Worm (Caenorhabditis elegans): ENCODE results near the gene R08A2.9.

DNA sequence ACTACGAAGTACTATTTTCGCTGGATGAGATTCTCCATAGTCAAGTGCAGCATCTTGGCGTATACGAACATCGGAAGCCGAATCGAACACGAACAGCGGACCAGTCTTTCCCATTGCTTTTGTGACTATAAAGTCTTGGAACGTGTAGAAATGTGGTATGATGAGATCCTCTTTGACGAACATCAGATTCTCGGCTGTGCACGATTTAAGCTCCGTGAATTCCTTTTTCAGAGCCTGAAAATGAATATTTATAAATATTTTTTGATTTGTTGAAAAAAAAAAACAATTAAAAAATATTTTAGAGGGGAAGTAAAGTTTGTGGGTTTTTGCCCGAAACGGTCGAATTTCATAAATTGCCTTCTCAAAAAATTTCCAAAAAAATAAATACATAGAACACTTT, 24.1 kb upstream of the R08A2.9 start:
- TF ChIP-seq che-1 (tag; optimal IDR thresholded peaks at IDR 0.05) (no peak), ceh-24 (tag; optimal IDR thresholded peaks at IDR 0.05) (no peak), hlh-6 (tag; optimal IDR thresholded peaks at IDR 0.05) (no peak), pros-1 (tag; optimal IDR thresholded peaks at IDR 0.05) (no peak), hlh-30 (tag; optimal IDR thresholded peaks at IDR 0.05; ENCODE audit: insufficient read depth) (no peak), pag-3 (tag; optimal IDR thresholded peaks at IDR 0.05; ENCODE audit: borderline replicate concordance) (no peak), pax-1 (tag; optimal IDR thresholded peaks at IDR 0.05) (no peak), nhr-11 (tag; optimal IDR thresholded peaks at IDR 0.05) (no peak), eyg-1 (tag; optimal IDR thresholded peaks at IDR 0.05) (no peak), ceh-22 (tag; optimal IDR thresholded peaks at IDR 0.05) (no peak), ets-4 (tag; optimal IDR thresholded peaks at IDR 0.05) (no peak)

Data from whole organism, late embryonic.